Worm (Caenorhabditis elegans): ENCODE data around the gene sre-34.

sre-34 gene

ce11 chrII:12465557-12465956, 15.6 kb downstream of the sre-34 start, which contains the start of gene sre-37:
Gene sre-37, plus strand, starts transcription at chrII:12465857.
- TF ChIP-seq unc-120 (tag; optimal IDR thresholded peaks at IDR 0.05; ENCODE audit: poor library complexity, severe bottlenecking) = no peak
- no peak for TF ChIP-seq mep-1 (tag; optimal IDR thresholded peaks at IDR 0.05)
- no peak for TF ChIP-seq bed-3 (GFP tag; optimal IDR thresholded peaks at IDR 0.05)
- TF ChIP-seq nhr-237 (tag; optimal IDR thresholded peaks at IDR 0.05) = no peak
- TF ChIP-seq unc-62 (GFP tag; optimal IDR thresholded peaks at IDR 0.05) = no peak
- TF ChIP-seq pha-4 (tag; optimal IDR thresholded peaks at IDR 0.05) = no peak

ce11 chrII:12467047-12467446, 17.1 kb downstream of the sre-34 start, which contains the start of gene srg-16:
Gene srg-16, plus strand, starts transcription at chrII:12467133.
- TF ChIP-seq nhr-237 (tag; optimal IDR thresholded peaks at IDR 0.05) = no peak
- no peak for TF ChIP-seq blmp-1 (tag; optimal IDR thresholded peaks at IDR 0.05)
- TF ChIP-seq pha-4 (tag; optimal IDR thresholded peaks at IDR 0.05) = no peak
- no peak for TF ChIP-seq ceh-43 (GFP tag; optimal IDR thresholded peaks at IDR 0.05)
- no peak for TF ChIP-seq nhr-12 (tag; optimal IDR thresholded peaks at IDR 0.05)
- TF ChIP-seq hlh-1 (tag; optimal IDR thresholded peaks at IDR 0.05) = no peak
- no peak for TF ChIP-seq unc-39 (tag; optimal IDR thresholded peaks at IDR 0.05)
- TF ChIP-seq sem-2 (GFP tag; optimal IDR thresholded peaks at IDR 0.05) = no peak

- TF ChIP-seq nhr-12 (tag; optimal IDR thresholded peaks at IDR 0.05) (no peak), mab-5 (tag; optimal IDR thresholded peaks at IDR 0.05) (no peak), unc-120 (tag; optimal IDR thresholded peaks at IDR 0.05; ENCODE audit: poor library complexity, severe bottlenecking) (no peak), drap-1 (GFP tag; optimal IDR thresholded peaks at IDR 0.05) (no peak), hlh-1 (tag; optimal IDR thresholded peaks at IDR 0.05) (no peak), nhr-28 (tag; optimal IDR thresholded peaks at IDR 0.05) (no peak), ztf-11 (tag; optimal IDR thresholded peaks at IDR 0.05) (no peak), lsy-2 (tag; optimal IDR thresholded peaks at IDR 0.05) (no peak), bed-3 (GFP tag; optimal IDR thresholded peaks at IDR 0.05) (no peak), ces-1 (GFP tag; optimal IDR thresholded peaks at IDR 0.05) (no peak), unc-39 (tag; optimal IDR thresholded peaks at IDR 0.05) (no peak), zip-8 (tag; optimal IDR thresholded peaks at IDR 0.05) (no peak), cnd-1 (tag; optimal IDR thresholded peaks at IDR 0.05) (no peak), nhr-237 (tag; optimal IDR thresholded peaks at IDR 0.05) (no peak), lin-13 (tag; optimal IDR thresholded peaks at IDR 0.05) (no peak), tbx-8 (GFP tag; optimal IDR thresholded peaks at IDR 0.05) (no peak), mls-2 (tag; optimal IDR thresholded peaks at IDR 0.05) (no peak), elt-3 (tag; optimal IDR thresholded peaks at IDR 0.05) (no peak)
Measured at ce11 chrII:12471138-12471855, 21.3 kb downstream of the sre-34 start, which contains the start of the genes F15A4.5 and phat-8. Gene F15A4.5, minus strand, starts transcription at chrII:12471238. Gene phat-8, plus strand, starts transcription at chrII:12471805.

- TF ChIP-seq nhr-2 (tag; optimal IDR thresholded peaks at IDR 0.05) = no peak
- no peak for TF ChIP-seq ztf-11 (tag; optimal IDR thresholded peaks at IDR 0.05)
- no peak for TF ChIP-seq M03D4.4 (tag; optimal IDR thresholded peaks at IDR 0.05)
- TF ChIP-seq sem-2 (GFP tag; optimal IDR thresholded peaks at IDR 0.05) = no peak
- no peak for TF ChIP-seq ces-1 (GFP tag; optimal IDR thresholded peaks at IDR 0.05)
- TF ChIP-seq unc-39 (tag; optimal IDR thresholded peaks at IDR 0.05) = no peak
- TF ChIP-seq cnd-1 (tag; optimal IDR thresholded peaks at IDR 0.05) = no peak
- TF ChIP-seq lin-32 (GFP tag; optimal IDR thresholded peaks at IDR 0.05) = no peak
- TF ChIP-seq bed-3 (GFP tag; optimal IDR thresholded peaks at IDR 0.05) = no peak
- no peak for TF ChIP-seq nhr-28 (tag; optimal IDR thresholded peaks at IDR 0.05)
- TF ChIP-seq flh-1 (GFP tag; optimal IDR thresholded peaks at IDR 0.05) = no peak
- TF ChIP-seq elt-3 (tag; optimal IDR thresholded peaks at IDR 0.05) = no peak
- TF ChIP-seq mab-5 (tag; optimal IDR thresholded peaks at IDR 0.05) = no peak
- no peak for TF ChIP-seq hlh-1 (tag; optimal IDR thresholded peaks at IDR 0.05)
- TF ChIP-seq drap-1 (GFP tag; optimal IDR thresholded peaks at IDR 0.05) = no peak
- no peak for TF ChIP-seq mls-2 (tag; optimal IDR thresholded peaks at IDR 0.05)
- TF ChIP-seq nhr-76 (tag; optimal IDR thresholded peaks at IDR 0.05) = no peak
Measured at ce11 chrII:12473406-12473805, 23.5 kb downstream of the sre-34 start, which contains the start of gene srg-17. Gene srg-17, plus strand, starts transcription at chrII:12473706.

ce11 chrII:12480811-12481210, 30.9 kb downstream of the sre-34 start, which contains the start of gene arrd-9:
Gene arrd-9, minus strand, starts transcription at chrII:12480911.
- no peak for TF ChIP-seq tbx-8 (GFP tag; optimal IDR thresholded peaks at IDR 0.05)
- no peak for TF ChIP-seq lin-32 (GFP tag; optimal IDR thresholded peaks at IDR 0.05)
- no peak for TF ChIP-seq snpc-4 (tag; optimal IDR thresholded peaks at IDR 0.05)
- no peak for TF ChIP-seq ceh-43 (GFP tag; optimal IDR thresholded peaks at IDR 0.05)
- TF ChIP-seq nhr-237 (tag; optimal IDR thresholded peaks at IDR 0.05) = no peak
- no peak for TF ChIP-seq pha-4 (tag; optimal IDR thresholded peaks at IDR 0.05)
- no peak for TF ChIP-seq M03D4.4 (tag; optimal IDR thresholded peaks at IDR 0.05)
- no peak for TF ChIP-seq ceh-83 (GFP tag; optimal IDR thresholded peaks at IDR 0.05)
- no peak for TF ChIP-seq elt-3 (tag; optimal IDR thresholded peaks at IDR 0.05)
- no peak for TF ChIP-seq sem-2 (GFP tag; optimal IDR thresholded peaks at IDR 0.05)
- no peak for TF ChIP-seq ceh-39 (tag; optimal IDR thresholded peaks at IDR 0.05)
- no peak for TF ChIP-seq ham-2 (GFP tag; optimal IDR thresholded peaks at IDR 0.05)
- no peak for TF ChIP-seq unc-120 (tag; optimal IDR thresholded peaks at IDR 0.05; ENCODE audit: poor library complexity, severe bottlenecking)
- no peak for TF ChIP-seq nhr-12 (tag; optimal IDR thresholded peaks at IDR 0.05)
- TF ChIP-seq mep-1 (tag; optimal IDR thresholded peaks at IDR 0.05) = no peak
- no peak for TF ChIP-seq nhr-2 (tag; optimal IDR thresholded peaks at IDR 0.05)
- TF ChIP-seq bed-3 (GFP tag; optimal IDR thresholded peaks at IDR 0.05) = no peak
- no peak for TF ChIP-seq lsy-2 (tag; optimal IDR thresholded peaks at IDR 0.05)
- TF ChIP-seq zip-8 (tag; optimal IDR thresholded peaks at IDR 0.05) = no peak
- TF ChIP-seq nhr-76 (tag; optimal IDR thresholded peaks at IDR 0.05) = no peak
